Fruit fly (Drosophila melanogaster): ENCODE results near the gene CG42831.

DNA sequence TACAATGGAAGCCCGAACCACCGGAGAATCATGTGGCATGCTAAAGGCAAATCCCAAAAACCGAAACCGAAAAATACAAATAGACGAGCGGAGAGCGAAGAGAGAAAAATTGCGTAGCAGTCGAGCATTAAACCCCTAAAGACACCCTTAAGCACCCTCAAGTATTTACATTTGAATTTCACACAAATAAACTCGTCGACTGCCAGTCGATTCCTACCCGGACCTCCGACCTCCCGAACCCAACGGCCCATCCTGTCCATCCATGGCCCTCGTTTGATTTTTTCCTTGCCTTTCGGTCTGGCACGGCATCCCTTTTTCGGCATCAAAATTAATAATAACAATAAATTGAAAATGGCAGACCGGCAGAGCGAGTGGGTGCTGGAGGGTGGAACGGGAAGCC lies 28.2 kb downstream of the CG42831 start:
- TF ChIP-seq CG11617 (GFP tag; optimal IDR thresholded peaks at IDR 0.05) (no peak), cic (GFP tag; optimal IDR thresholded peaks at IDR 0.05) (no peak), CG5204 (GFP tag; optimal IDR thresholded peaks at IDR 0.05) (no peak), kay (GFP tag; ENCODE audit: borderline replicate concordance) (no peak), tj (GFP tag; optimal IDR thresholded peaks at IDR 0.05) (no peak)

All from whole organism, adult.